Worm (Caenorhabditis elegans) whole organism, L2 larva: ENCODE measurements around the gene acp-3.

Experiments used
- C34F6.9 ChIP-seq: fragments of 150-350 bp; optimal IDR thresholded peaks from 2 replicates; lab custom pipeline; 2014; ENCODE audit warnings: missing biosample characterization, missing genetic modification characterization
- F13H6.1 ChIP-seq: sonication (generic microtip); optimal IDR thresholded peaks from 2 replicates; lab custom pipeline; 2016; ENCODE audit warnings: missing genetic modification characterization, missing compliant biosample characterization
- R02D3.7 ChIP-seq: fragments of 150-350 bp; optimal IDR thresholded peaks from 2 replicates; lab custom pipeline; 2014; ENCODE audit warnings: missing biosample characterization, missing genetic modification characterization
- Y55F3AM.14 ChIP-seq: fragments of 200-800 bp; sonication (Bioruptor generic); optimal IDR thresholded peaks from 2 replicates; lab custom pipeline; 2018; ENCODE audit warnings: mild to moderate bottlenecking, missing genetic modification characterization, missing compliant biosample characterization
- ZK546.5 ChIP-seq: sonication (generic microtip); optimal IDR thresholded peaks from 2 replicates; lab custom pipeline; 2017; ENCODE audit warnings: missing biosample characterization, missing genetic modification characterization
- aly-2 ChIP-seq: fragments of 150-350 bp; optimal IDR thresholded peaks from 2 replicates; lab custom pipeline; 2014; ENCODE audit warnings: missing biosample characterization, missing genetic modification characterization
- blmp-1 ChIP-seq: sonication (generic microtip); optimal IDR thresholded peaks from 2 replicates; lab custom pipeline; 2017; ENCODE audit warnings: missing genetic modification characterization, mild to moderate bottlenecking, missing compliant biosample characterization, antibody characterized with exemption, moderate library complexity; ENCODE audit not compliant: insufficient read depth
- ceh-16 ChIP-seq: fragments of 150-350 bp; optimal IDR thresholded peaks from 2 replicates; lab custom pipeline; 2014; ENCODE audit warnings: missing biosample characterization, missing genetic modification characterization
- crh-2 ChIP-seq: sonication (generic microtip); optimal IDR thresholded peaks from 2 replicates; lab custom pipeline; 2017; ENCODE audit warnings: missing biosample characterization, missing genetic modification characterization
- egl-27 ChIP-seq: sonication (generic microtip); optimal IDR thresholded peaks from 3 replicates; lab custom pipeline; 2017; ENCODE audit warnings: missing biosample characterization, missing genetic modification reagents, missing genetic modification characterization
- elt-3 ChIP-seq: sonication (generic microtip); optimal IDR thresholded peaks from 2 replicates; lab custom pipeline; 2017; ENCODE audit warnings: missing biosample characterization, missing genetic modification characterization
- fos-1 ChIP-seq: fragments of 150-350 bp; optimal IDR thresholded peaks from 2 replicates; lab custom pipeline; 2014; ENCODE audit warnings: missing biosample characterization, missing genetic modification characterization
- lin-11 ChIP-seq: fragments of 150-350 bp; sonication (generic microtip); optimal IDR thresholded peaks from 2 replicates; lab custom pipeline; 2014; ENCODE audit warnings: missing biosample characterization, missing genetic modification characterization, inconsistent platforms, mixed read lengths
- lin-13 ChIP-seq: fragments of 150-350 bp; optimal IDR thresholded peaks from 2 replicates; lab custom pipeline; 2014; ENCODE audit warnings: missing biosample characterization, missing genetic modification reagents, missing genetic modification characterization
- lin-39 ChIP-seq: fragments of 150-350 bp; optimal IDR thresholded peaks from 2 replicates; lab custom pipeline; 2014; ENCODE audit warnings: missing biosample characterization, missing genetic modification reagents, missing genetic modification characterization
- mab-5 ChIP-seq: fragments of 150-350 bp; optimal IDR thresholded peaks from 2 replicates; lab custom pipeline; 2014; ENCODE audit warnings: missing biosample characterization, missing genetic modification characterization
- mdl-1 ChIP-seq, 2 experiments: fragments of 150-350 bp in 1 of 2; sonication (generic microtip) in 1 of 2; optimal IDR thresholded peaks; 2 replicates each; lab custom pipeline; 2017; ENCODE audit warnings: missing biosample characterization in 2 of 2, missing genetic modification characterization in 2 of 2
- nhr-12 ChIP-seq: fragments of 150-350 bp; optimal IDR thresholded peaks from 2 replicates; lab custom pipeline; 2014; ENCODE audit warnings: missing biosample characterization, missing genetic modification characterization
- nhr-21 ChIP-seq: fragments of 150-350 bp; optimal IDR thresholded peaks from 2 replicates; lab custom pipeline; 2014; ENCODE audit warnings: missing biosample characterization, missing genetic modification characterization
- nhr-23 ChIP-seq: fragments of 150-350 bp; optimal IDR thresholded peaks from 2 replicates; lab custom pipeline; 2014; ENCODE audit warnings: missing biosample characterization, missing genetic modification reagents, missing genetic modification characterization
- nhr-237 ChIP-seq: fragments of 150-350 bp; optimal IDR thresholded peaks from 2 replicates; lab custom pipeline; 2014; ENCODE audit warnings: missing biosample characterization, missing genetic modification characterization
- nhr-25 ChIP-seq: fragments of 150-350 bp; sonication (generic microtip); optimal IDR thresholded peaks from 3 replicates; lab custom pipeline; 2014; ENCODE audit warnings: missing biosample characterization, missing genetic modification characterization
- sem-4 ChIP-seq: fragments of 150-350 bp; optimal IDR thresholded peaks from 2 replicates; lab custom pipeline; 2014; ENCODE audit warnings: missing biosample characterization, missing genetic modification reagents, missing genetic modification characterization
- sma-3 ChIP-seq: sonication (generic microtip); optimal IDR thresholded peaks from 2 replicates; lab custom pipeline; 2016; ENCODE audit warnings: missing genetic modification reagents, missing genetic modification characterization, missing compliant biosample characterization
- sma-9 ChIP-seq, 2 experiments: fragments of 150-350 bp in 1 of 2; sonication (generic microtip) in 1 of 2; optimal IDR thresholded peaks; 2 replicates each; lab custom pipeline; 2014 to 2016; ENCODE audit warnings: missing genetic modification characterization in 2 of 2, mild to moderate bottlenecking in 1 of 2, missing biosample characterization in 1 of 2, missing compliant biosample characterization in 1 of 2, missing genetic modification reagents in 1 of 2, moderate library complexity in 1 of 2
- unc-39 ChIP-seq: fragments of 150-350 bp; optimal IDR thresholded peaks from 2 replicates; lab custom pipeline; 2014; ENCODE audit warnings: missing biosample characterization, missing genetic modification characterization
- unc-55 ChIP-seq: fragments of 150-350 bp; sonication (generic microtip); optimal IDR thresholded peaks from 3 replicates; lab custom pipeline; 2014; ENCODE audit warnings: missing biosample characterization, missing genetic modification reagents, missing genetic modification characterization
- ztf-1 ChIP-seq: fragments of 200-800 bp; sonication (Bioruptor generic); conservative IDR thresholded peaks from 2 replicates; pipeline ENCODE4 v1.3.6; 2022; ENCODE audit warnings: missing genetic modification characterization, missing compliant biosample characterization
- ztf-11 ChIP-seq: sonication (generic microtip); optimal IDR thresholded peaks from 2 replicates; lab custom pipeline; 2017; ENCODE audit warnings: missing biosample characterization, missing genetic modification characterization

Gene acp-3

ce11 chrII:8412061-8412721 is 24.7 kb downstream of the acp-3 start, which contains the start of gene efl-3:
TSS of gene efl-3 (plus strand) at chrII:8412671.
- peak; percentile 30 for TF ChIP-seq sma-9 (GFP tag; optimal IDR thresholded peaks at IDR 0.05; lab: Kevin White, UChicago)
- TF ChIP-seq sma-9 (tag; optimal IDR thresholded peaks at IDR 0.05; lab: Kevin White, UChicago) = no peak
- TF ChIP-seq lin-13 = no peak
- no peak for TF ChIP-seq elt-3
- TF ChIP-seq ceh-16 (tag; lab: Kevin White, UChicago) = peak; percentile 7
- no peak for TF ChIP-seq aly-2
- TF ChIP-seq fos-1 (tag; lab: Kevin White, UChicago) = peak; percentile 51

ce11 chrII:8411002-8411401 is 25.9 kb downstream of the acp-3 start:
- TF ChIP-seq lin-39 (tag; lab: Kevin White, UChicago) = no peak
- TF ChIP-seq nhr-25 (tag; lab: Kevin White, UChicago) = no peak
- no peak for TF ChIP-seq blmp-1 (tag; lab: Kevin White, UChicago)
- TF ChIP-seq unc-55 (GFP tag; lab: Kevin White, UChicago) = no peak
- TF ChIP-seq ceh-16 (tag; lab: Kevin White, UChicago) = no peak
- TF ChIP-seq, all 48 proteins: peak for 0

- TF ChIP-seq crh-2 (tag; lab: Kevin White, UChicago) (no peak), sem-4 (tag; lab: Kevin White, UChicago) (peak; percentile 28), lin-13 (no peak), Y55F3AM.14 (no peak), egl-27 (tag; lab: Kevin White, UChicago) (no peak)
- TF ChIP-seq, all 48 proteins: peak for 1
Observed at ce11 chrII:8409538-8409937, 27.4 kb downstream of the acp-3 start.

DNA sequence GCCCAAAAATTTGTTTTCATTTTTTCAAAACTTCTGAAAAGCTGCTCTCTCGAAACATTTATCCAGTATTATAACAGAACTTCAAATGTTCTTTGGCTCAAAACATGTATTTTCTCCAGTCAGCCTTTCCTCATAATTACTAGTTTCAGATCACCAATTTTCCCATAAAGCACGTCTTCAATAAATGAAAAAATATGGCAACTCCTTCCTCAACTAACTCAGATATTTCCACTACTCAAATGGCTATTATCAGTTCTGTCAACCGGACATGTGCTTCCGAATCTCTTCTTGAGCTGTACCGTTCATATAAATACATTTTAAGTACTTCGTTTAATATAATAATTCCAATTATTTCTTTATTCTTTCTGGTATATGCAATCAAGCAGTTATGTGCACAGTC is 29.4 kb downstream of the acp-3 start, which contains the start of gene sra-13:
Gene sra-13 (plus strand): TSS at position 195 of the 400 bp plus-strand sequence.
- TF ChIP-seq ceh-16 (tag; lab: Kevin White, UChicago) (no peak), C34F6.9 (tag; lab: Kevin White, UChicago) (no peak)

DNA sequence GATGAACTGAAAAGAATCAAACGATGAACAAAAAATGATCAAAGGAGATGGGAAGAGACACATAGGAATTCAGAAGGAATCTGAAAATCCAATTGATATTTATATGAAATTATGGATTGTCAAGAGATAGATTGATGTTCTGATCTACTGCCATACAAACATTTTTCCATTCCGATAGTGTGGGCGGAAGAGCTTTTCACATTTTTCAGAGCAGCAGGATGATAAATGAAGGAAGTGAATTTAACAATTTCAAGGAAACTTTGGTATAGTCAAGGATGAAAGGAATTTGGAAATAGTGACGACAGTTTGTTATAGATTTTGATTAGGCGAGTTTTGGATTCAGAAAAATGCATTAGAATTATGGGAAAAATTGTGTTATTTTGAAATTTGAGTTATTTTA is 31.6 kb downstream of the acp-3 start, which contains the start of gene ubc-24:
Gene ubc-24 (plus strand): TSS at position 301 of the 400 bp plus-strand sequence.
- TF ChIP-seq crh-2 (tag; lab: Kevin White, UChicago) (no peak), nhr-12 (no peak), sma-9 (GFP tag; optimal IDR thresholded peaks at IDR 0.05; lab: Kevin White, UChicago) (no peak), sma-9 (tag; optimal IDR thresholded peaks at IDR 0.05; lab: Kevin White, UChicago) (no peak), sem-4 (tag; lab: Kevin White, UChicago) (no peak), lin-13 (no peak), ZK546.5 (tag; lab: Kevin White, UChicago) (no peak), nhr-23 (tag; lab: Kevin White, UChicago) (no peak), lin-11 (tag; lab: Kevin White, UChicago) (no peak), ceh-16 (tag; lab: Kevin White, UChicago) (no peak), egl-27 (tag; lab: Kevin White, UChicago) (no peak), unc-55 (GFP tag; lab: Kevin White, UChicago) (no peak), ztf-11 (no peak), aly-2 (no peak), unc-39 (tag; lab: Kevin White, UChicago) (no peak), sma-3 (no peak), mab-5 (tag; lab: Kevin White, UChicago) (no peak), Y55F3AM.14 (no peak)

ce11 chrII:8404748-8405147 is 32.2 kb downstream of the acp-3 start, which contains the start of gene skpo-1:
TSS of gene skpo-1 (minus strand) at chrII:8404848.
- TF ChIP-seq R02D3.7 (tag; lab: Kevin White, UChicago) (no peak), ZK546.5 (tag; lab: Kevin White, UChicago) (no peak), egl-27 (tag; lab: Kevin White, UChicago) (no peak), sma-9 (GFP tag; optimal IDR thresholded peaks at IDR 0.05; lab: Kevin White, UChicago) (no peak), sma-9 (tag; optimal IDR thresholded peaks at IDR 0.05; lab: Kevin White, UChicago) (no peak), ztf-11 (no peak), aly-2 (no peak), nhr-21 (no peak), sem-4 (tag; lab: Kevin White, UChicago) (no peak), ceh-16 (tag; lab: Kevin White, UChicago) (no peak), unc-55 (GFP tag; lab: Kevin White, UChicago) (no peak), ztf-1 (GFP tag; lab: Robert Waterston, UW) (no peak), mdl-1 (tag; optimal IDR thresholded peaks at IDR 0.05; lab: Kevin White, UChicago) (no peak), lin-39 (tag; lab: Kevin White, UChicago) (no peak), F13H6.1 (tag; lab: Kevin White, UChicago) (no peak), nhr-237 (tag; lab: Kevin White, UChicago) (no peak)
